Worm (Caenorhabditis elegans) whole organism, late embryonic: ENCODE results near the gene jac-1.

Source experiments
- C08G9.2 ChIP-seq: sonication (generic microtip); optimal IDR thresholded peaks from 2 replicates; lab custom pipeline; 2016; ENCODE audit warnings: mild to moderate bottlenecking, missing genetic modification characterization, moderate library complexity, missing compliant biosample characterization
- ahr-1 ChIP-seq: sonication (generic microtip); optimal IDR thresholded peaks from 2 replicates; lab custom pipeline; 2016; ENCODE audit warnings: missing genetic modification characterization, missing compliant biosample characterization
- ama-1 ChIP-seq: fragments of 150-350 bp; optimal IDR thresholded peaks from 2 replicates; lab custom pipeline; 2014
- ceh-45 ChIP-seq: fragments of 200-800 bp; sonication (Bioruptor generic); IDR thresholded peaks from 2 replicates; pipeline ENCODE4 v1.3.6; 2022; ENCODE audit warnings: missing genetic modification reagents, missing genetic modification characterization, missing compliant biosample characterization
- ets-4 ChIP-seq: sonication (generic microtip); optimal IDR thresholded peaks from 2 replicates; lab custom pipeline; 2016; ENCODE audit warnings: missing genetic modification characterization, missing compliant biosample characterization
- fkh-10 ChIP-seq: fragments of 150-350 bp; optimal IDR thresholded peaks from 2 replicates; lab custom pipeline; 2014; ENCODE audit warnings: missing biosample characterization, missing genetic modification reagents, missing genetic modification characterization
- sox-2 ChIP-seq: fragments of 200-800 bp; sonication (Bioruptor generic); IDR thresholded peaks from 2 replicates; pipeline ENCODE4 v1.3.6; 2022; ENCODE audit warnings: missing genetic modification reagents, missing genetic modification characterization, missing compliant biosample characterization
- tbx-2 ChIP-seq: sonication (generic microtip); optimal IDR thresholded peaks from 2 replicates; lab custom pipeline; 2016; ENCODE audit warnings: missing genetic modification characterization, missing compliant biosample characterization
- unc-55 ChIP-seq: sonication (generic microtip); optimal IDR thresholded peaks from 2 replicates; lab custom pipeline; 2017; ENCODE audit warnings: missing biosample characterization, missing genetic modification reagents, missing genetic modification characterization

DNA sequence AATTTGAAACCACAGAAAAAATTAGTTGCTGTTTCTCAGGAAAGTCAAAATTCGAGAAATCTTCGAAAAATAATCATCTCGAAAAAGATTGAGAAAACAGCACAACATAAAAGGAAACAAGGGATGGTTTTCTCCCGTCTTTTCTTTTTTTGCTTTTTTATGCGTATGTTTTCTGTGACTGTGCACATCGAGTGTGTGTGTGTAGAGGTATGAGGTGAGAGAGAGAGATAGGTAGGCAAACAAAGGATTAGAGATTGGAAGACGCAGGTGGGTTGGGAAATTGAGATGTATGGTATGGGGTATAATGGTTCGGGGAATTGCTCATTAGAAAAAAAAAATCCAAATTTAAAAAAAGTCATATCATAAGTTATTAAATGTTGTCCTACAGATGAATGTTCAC is 4.2 kb downstream of the jac-1 start:
- TF ChIP-seq tbx-2 (tag; lab: Kevin White, UChicago) (no peak), sox-2 (no peak), ahr-1 (tag; lab: Kevin White, UChicago) (no peak), ama-1 (lab: Kevin White, UChicago) (no peak), unc-55 (GFP tag; lab: Kevin White, UChicago) (no peak), ceh-45 (GFP tag; lab: Robert Waterston, UW) (no peak), ets-4 (no peak), C08G9.2 (tag; lab: Kevin White, UChicago) (no peak), fkh-10 (no peak)
